Worm (Caenorhabditis elegans): ENCODE measurements around the gene F08D12.4.

Gene F08D12.4

DNA sequence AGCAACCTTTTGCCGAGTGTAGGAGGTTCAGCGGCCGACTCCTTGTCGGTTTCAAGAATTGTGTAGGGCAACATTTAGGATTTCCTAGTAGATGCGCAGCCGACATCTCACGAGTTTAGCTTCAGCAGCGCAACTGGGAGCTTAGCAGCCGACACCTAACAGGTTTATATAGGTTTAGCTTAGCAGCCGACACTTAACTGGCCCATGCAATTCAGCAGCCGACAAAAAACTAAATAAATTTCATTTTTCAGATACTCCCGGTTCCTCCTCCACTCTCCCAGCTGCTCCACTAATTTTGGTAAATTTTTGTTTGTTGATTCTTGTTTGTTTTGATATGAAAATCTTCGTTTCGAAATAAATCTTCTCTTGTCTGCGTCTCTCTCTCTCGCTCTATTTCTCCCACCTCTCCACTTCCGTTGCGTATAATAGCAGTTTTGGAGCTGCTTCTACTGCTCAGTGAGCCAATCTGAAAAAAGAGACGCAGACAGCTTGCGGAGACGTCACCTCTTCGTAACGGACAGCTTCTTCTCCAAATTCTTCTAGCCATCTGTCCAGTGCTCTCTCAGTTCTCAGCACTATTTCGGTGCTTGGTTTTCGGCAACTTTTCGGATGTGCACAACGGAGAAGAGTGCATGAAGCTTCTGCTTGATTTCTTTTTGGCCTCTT lies 29.9 kb upstream of the F08D12.4 start:
- no peak for TF ChIP-seq cnd-1 (tag; optimal IDR thresholded peaks at IDR 0.05)
- TF ChIP-seq nhr-2 (tag; optimal IDR thresholded peaks at IDR 0.05): no peak
- no peak for TF ChIP-seq unc-120 (tag; optimal IDR thresholded peaks at IDR 0.05; ENCODE audit: poor library complexity, severe bottlenecking)
- no peak for TF ChIP-seq elt-1 (tag; optimal IDR thresholded peaks at IDR 0.05; ENCODE audit: borderline replicate concordance, insufficient read depth)
- TF ChIP-seq tbx-8 (GFP tag; optimal IDR thresholded peaks at IDR 0.05): no peak
- TF ChIP-seq drap-1 (GFP tag; optimal IDR thresholded peaks at IDR 0.05): no peak
- peak; percentile 80 for TF ChIP-seq ces-1 (GFP tag; optimal IDR thresholded peaks at IDR 0.05)
- no peak for TF ChIP-seq snpc-4 (tag; optimal IDR thresholded peaks at IDR 0.05)
- no peak for TF ChIP-seq nhr-28 (tag; optimal IDR thresholded peaks at IDR 0.05)
- TF ChIP-seq mep-1 (tag; optimal IDR thresholded peaks at IDR 0.05): peak; percentile 48
- no peak for TF ChIP-seq mls-2 (tag; optimal IDR thresholded peaks at IDR 0.05)
- TF ChIP-seq unc-62 (GFP tag; optimal IDR thresholded peaks at IDR 0.05): peak; percentile 73

ce11 chrII:2749595-2750048 lies 28.3 kb upstream of the F08D12.4 start, which contains the start of gene F29A7.4:
Gene F29A7.4 (plus strand): TSS chrII:2749998.
- TF ChIP-seq pha-4 (tag; optimal IDR thresholded peaks at IDR 0.05) (no peak), ces-1 (GFP tag; optimal IDR thresholded peaks at IDR 0.05) (no peak), lin-13 (tag; optimal IDR thresholded peaks at IDR 0.05) (no peak), snpc-4 (tag; optimal IDR thresholded peaks at IDR 0.05) (no peak), lsy-2 (tag; optimal IDR thresholded peaks at IDR 0.05) (no peak)

DNA sequence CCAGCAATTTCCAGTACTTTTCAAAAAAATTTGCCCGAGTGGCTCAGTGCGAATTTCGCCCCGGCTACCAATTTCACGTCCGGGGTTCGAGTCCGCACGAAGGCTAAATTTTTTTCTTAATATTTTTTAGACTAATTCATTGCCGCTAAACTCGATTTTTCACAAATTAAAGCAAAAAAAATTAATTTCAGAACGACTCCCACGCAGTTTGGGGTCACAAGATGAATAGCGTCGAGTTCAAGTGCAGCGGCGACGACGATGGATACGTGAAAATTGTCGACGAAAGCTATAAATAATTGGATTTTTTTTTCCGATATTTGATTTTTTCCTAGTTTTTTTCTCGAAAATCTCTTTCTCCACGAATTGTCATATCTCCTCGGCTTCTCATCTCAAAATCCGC lies 26.7 kb upstream of the F08D12.4 start:
- TF ChIP-seq snpc-4 (tag; optimal IDR thresholded peaks at IDR 0.05): no peak

DNA sequence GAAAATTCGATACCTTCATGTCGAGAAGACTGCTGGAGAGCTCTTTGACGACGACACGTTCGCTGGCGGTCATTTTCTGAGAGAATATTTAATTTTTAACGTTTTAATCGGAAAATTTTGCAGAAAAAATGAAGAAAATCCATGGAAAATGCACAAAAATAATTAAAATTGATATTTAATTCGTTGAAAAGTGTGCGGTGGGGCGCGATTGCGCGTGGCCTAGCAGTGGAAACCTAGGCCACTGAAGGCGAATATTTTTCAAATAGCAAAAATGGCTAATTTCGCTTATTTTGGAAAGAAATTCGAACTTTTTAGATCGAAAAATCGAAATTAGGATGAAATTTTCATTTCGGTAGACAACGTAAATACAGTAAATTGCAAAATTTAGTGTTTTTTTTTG lies 25.4 kb upstream of the F08D12.4 start, which contains the start of gene F29A7.6:
F29A7.6 (minus strand) TSS at position 76 of the 400 bp plus-strand sequence.
- TF ChIP-seq unc-39 (tag; optimal IDR thresholded peaks at IDR 0.05) (no peak), elt-3 (tag; optimal IDR thresholded peaks at IDR 0.05) (no peak), drap-1 (GFP tag; optimal IDR thresholded peaks at IDR 0.05) (no peak), sptf-1 (tag; optimal IDR thresholded peaks at IDR 0.05) (peak; percentile 65), pha-4 (tag; optimal IDR thresholded peaks at IDR 0.05) (peak; percentile 18), mls-2 (tag; optimal IDR thresholded peaks at IDR 0.05) (no peak), nhr-12 (tag; optimal IDR thresholded peaks at IDR 0.05) (no peak), cnd-1 (tag; optimal IDR thresholded peaks at IDR 0.05) (no peak), flh-1 (GFP tag; optimal IDR thresholded peaks at IDR 0.05) (no peak), M03D4.4 (tag; optimal IDR thresholded peaks at IDR 0.05) (peak; percentile 20), ceh-83 (GFP tag; optimal IDR thresholded peaks at IDR 0.05) (no peak), snpc-4 (tag; optimal IDR thresholded peaks at IDR 0.05) (no peak), zip-8 (tag; optimal IDR thresholded peaks at IDR 0.05) (no peak), nhr-28 (tag; optimal IDR thresholded peaks at IDR 0.05) (no peak), elt-1 (tag; optimal IDR thresholded peaks at IDR 0.05; ENCODE audit: borderline replicate concordance, insufficient read depth) (no peak), sem-2 (GFP tag; optimal IDR thresholded peaks at IDR 0.05) (no peak), tbx-8 (GFP tag; optimal IDR thresholded peaks at IDR 0.05) (no peak), mab-5 (tag; optimal IDR thresholded peaks at IDR 0.05) (no peak), nhr-76 (tag; optimal IDR thresholded peaks at IDR 0.05) (no peak), ceh-43 (GFP tag; optimal IDR thresholded peaks at IDR 0.05) (no peak), ces-1 (GFP tag; optimal IDR thresholded peaks at IDR 0.05) (peak; percentile 74), lsy-2 (tag; optimal IDR thresholded peaks at IDR 0.05) (no peak), ceh-39 (tag; optimal IDR thresholded peaks at IDR 0.05) (no peak), lin-32 (GFP tag; optimal IDR thresholded peaks at IDR 0.05) (no peak), ztf-11 (tag; optimal IDR thresholded peaks at IDR 0.05) (no peak), hlh-1 (tag; optimal IDR thresholded peaks at IDR 0.05) (peak; percentile 2), unc-62 (GFP tag; optimal IDR thresholded peaks at IDR 0.05) (no peak), nhr-237 (tag; optimal IDR thresholded peaks at IDR 0.05) (no peak), nhr-2 (tag; optimal IDR thresholded peaks at IDR 0.05) (no peak), bed-3 (GFP tag; optimal IDR thresholded peaks at IDR 0.05) (no peak), mep-1 (tag; optimal IDR thresholded peaks at IDR 0.05) (peak; percentile 36), lin-13 (tag; optimal IDR thresholded peaks at IDR 0.05) (peak; percentile 51), ham-2 (GFP tag; optimal IDR thresholded peaks at IDR 0.05) (peak; percentile 46), unc-120 (tag; optimal IDR thresholded peaks at IDR 0.05; ENCODE audit: poor library complexity, severe bottlenecking) (no peak), blmp-1 (tag; optimal IDR thresholded peaks at IDR 0.05) (no peak)

Data from whole organism, mixed stage, embryonic.